Worm (Caenorhabditis elegans) whole organism, midembryonic: Measurements from ENCODE around the gene Y48A6B.3.

Experiments
- T22C8.4 ChIP-seq: fragments of 200-800 bp; sonication (Bioruptor generic); IDR thresholded peaks from 2 replicates; pipeline ENCODE4 v1.3.6; 2022; ENCODE audit warnings: missing genetic modification characterization, missing compliant biosample characterization
- cog-1 ChIP-seq: sonication (generic microtip); optimal IDR thresholded peaks from 2 replicates; lab custom pipeline; 2016; ENCODE audit warnings: missing genetic modification characterization, missing compliant biosample characterization
- flt-1 ChIP-seq: fragments of 200-800 bp; sonication (Bioruptor generic); IDR thresholded peaks from 2 replicates; pipeline ENCODE4 v1.3.6; 2022; ENCODE audit warnings: missing genetic modification characterization, missing compliant biosample characterization
- klf-2 ChIP-seq: fragments of 200-800 bp; sonication (Bioruptor generic); conservative IDR thresholded peaks from 2 replicates; pipeline ENCODE4 v1.3.6; 2022; ENCODE audit warnings: missing genetic modification reagents, missing genetic modification characterization, missing compliant biosample characterization
- med-1 ChIP-seq: sonication (generic microtip); optimal IDR thresholded peaks from 2 replicates; lab custom pipeline; 2017; ENCODE audit warnings: missing genetic modification characterization, mild to moderate bottlenecking, missing compliant biosample characterization, antibody characterized with exemption, missing genetic modification reagents; ENCODE audit not compliant: insufficient read depth
- ref-1 ChIP-seq: fragments of 200-800 bp; sonication (Bioruptor generic); conservative IDR thresholded peaks from 2 replicates; pipeline ENCODE4 v1.3.6; 2022; ENCODE audit warnings: missing genetic modification reagents, missing genetic modification characterization, missing compliant biosample characterization
- tab-1 ChIP-seq: fragments of 200-800 bp; sonication (Bioruptor generic); IDR thresholded peaks from 2 replicates; pipeline ENCODE4 v1.3.6; 2022; ENCODE audit warnings: missing genetic modification characterization, missing compliant biosample characterization
- ztf-23 ChIP-seq: fragments of 200-800 bp; sonication (Bioruptor generic); IDR thresholded peaks from 2 replicates; pipeline ENCODE4 v1.3.6; 2022; ENCODE audit warnings: missing genetic modification reagents, missing genetic modification characterization, missing compliant biosample characterization
- ztf-29 ChIP-seq: fragments of 200-800 bp; sonication (Bioruptor generic); IDR thresholded peaks from 2 replicates; pipeline ENCODE4 v1.3.6; 2022; ENCODE audit warnings: missing genetic modification reagents, missing genetic modification characterization, missing compliant biosample characterization

- TF ChIP-seq klf-2 (GFP tag; lab: Robert Waterston, UW) (no peak), ref-1 (no peak), cog-1 (tag; lab: Kevin White, UChicago) (no peak), med-1 (GFP tag; lab: Kevin White, UChicago) (no peak), tab-1 (GFP tag; lab: Robert Waterston, UW) (no peak), ztf-23 (GFP tag; lab: Robert Waterston, UW) (no peak), flt-1 (no peak), T22C8.4 (GFP tag; lab: Robert Waterston, UW) (no peak), ztf-29 (no peak)
These were observed 14.3 kb downstream of the Y48A6B.3 start for ce11 chrIII:11022278-11022677.
